Fruit fly (Drosophila melanogaster) whole organism, embryonic: Measurements from ENCODE around the gene CG1233.
A peak's percentile ranks its signal among the peaks of the same experiment; 100 is the strongest.

Source experiments
- Adf1 ChIP-seq: fragments of 200-800 bp; sonication (Bioruptor generic); IDR thresholded peaks from 2 replicates; pipeline ENCODE4 v1.3.6; 2022; ENCODE audit warnings: missing biosample characterization, missing genetic modification characterization
- B-H2 ChIP-seq: fragments of 200-800 bp; sonication (Bioruptor generic); optimal IDR thresholded peaks from 2 replicates; lab custom pipeline; 2018; ENCODE audit warnings: missing biosample characterization, mild to moderate bottlenecking, missing genetic modification characterization
- Bgb ChIP-seq: fragments of 200-800 bp; sonication (Bioruptor generic); IDR thresholded peaks from 2 replicates; pipeline ENCODE4 v1.3.6; 2022; ENCODE audit warnings: missing biosample characterization, missing genetic modification characterization; ENCODE audit not compliant: partially characterized antibody
- CG10321 ChIP-seq: fragments of 200-800 bp; sonication (Bioruptor generic); IDR thresholded peaks from 2 replicates; pipeline ENCODE4 v1.3.6; 2022; ENCODE audit warnings: missing biosample characterization, missing genetic modification characterization
- CG10366 ChIP-seq: fragments of 200-800 bp; sonication (Bioruptor generic); IDR thresholded peaks from 2 replicates; pipeline ENCODE4 v1.3.6; 2022; ENCODE audit warnings: missing biosample characterization, missing genetic modification characterization
- CG11085 ChIP-seq: fragments of 200-800 bp; sonication (Bioruptor generic); IDR thresholded peaks from 2 replicates; pipeline ENCODE4 v1.3.6; 2022; ENCODE audit warnings: missing biosample characterization, missing genetic modification characterization
- CG12391 ChIP-seq: fragments of 200-800 bp; sonication (Bioruptor generic); optimal IDR thresholded peaks from 3 replicates; lab custom pipeline; 2018; ENCODE audit warnings: missing biosample characterization, mild to moderate bottlenecking, missing genetic modification characterization, moderate library complexity
- CG13296 ChIP-seq: fragments of 200-800 bp; sonication (Bioruptor generic); optimal IDR thresholded peaks from 3 replicates; lab custom pipeline; 2018; ENCODE audit warnings: missing biosample characterization, mild to moderate bottlenecking, missing genetic modification characterization
- CG13775 ChIP-seq: fragments of 200-800 bp; sonication (Bioruptor generic); optimal IDR thresholded peaks from 3 replicates; lab custom pipeline; 2017; ENCODE audit warnings: missing biosample characterization, mild to moderate bottlenecking, missing genetic modification characterization
- CG17359 ChIP-seq: fragments of 200-800 bp; sonication (Bioruptor generic); optimal IDR thresholded peaks from 3 replicates; lab custom pipeline; 2018; ENCODE audit warnings: missing biosample characterization, mild to moderate bottlenecking, missing genetic modification characterization, moderate library complexity
- CG2678 ChIP-seq: fragments of 200-800 bp; sonication (Bioruptor generic); optimal IDR thresholded peaks from 3 replicates; lab custom pipeline; 2019; ENCODE audit warnings: missing biosample characterization, mild to moderate bottlenecking, missing genetic modification characterization, moderate library complexity
- CG30431 ChIP-seq: fragments of 200-800 bp; sonication (Bioruptor generic); optimal IDR thresholded peaks from 2 replicates; lab custom pipeline; 2017; ENCODE audit warnings: missing biosample characterization, missing genetic modification characterization
- CG6272 ChIP-seq: fragments of 200-800 bp; sonication (Bioruptor generic); IDR thresholded peaks from 2 replicates; pipeline ENCODE4 v1.3.6; 2022; ENCODE audit warnings: missing biosample characterization, missing genetic modification characterization
- CG6791 ChIP-seq: fragments of 200-800 bp; sonication (Bioruptor generic); IDR thresholded peaks from 3 replicates; pipeline ENCODE4 v1.3.6; 2022; ENCODE audit warnings: missing biosample characterization, missing genetic modification characterization; ENCODE audit not compliant: partially characterized antibody
- CG7786 ChIP-seq: fragments of 200-800 bp; sonication (Bioruptor generic); optimal IDR thresholded peaks from 2 replicates; lab custom pipeline; 2016; ENCODE audit warnings: missing biosample characterization, missing genetic modification characterization
- CG7928 ChIP-seq: fragments of 200-800 bp; sonication (Bioruptor generic); optimal IDR thresholded peaks from 2 replicates; lab custom pipeline; 2017; ENCODE audit warnings: missing biosample characterization, mild to moderate bottlenecking, missing genetic modification characterization
- CG7987 ChIP-seq: fragments of 200-800 bp; sonication (Bioruptor generic); optimal IDR thresholded peaks from 2 replicates; lab custom pipeline; 2018; ENCODE audit warnings: missing biosample characterization, mild to moderate bottlenecking, missing genetic modification characterization, moderate library complexity
- CG8765 ChIP-seq: fragments of 200-800 bp; sonication (Bioruptor generic); IDR thresholded peaks from 2 replicates; pipeline ENCODE4 v1.3.6; 2022; ENCODE audit warnings: missing biosample characterization, missing genetic modification characterization
- D ChIP-seq, 2 experiments: fragments of 200-800 bp in 1 of 2; fragments of >200 bp in 1 of 2; sonication (Bioruptor generic) in 1 of 2; optimal IDR thresholded peaks; 2 replicates in 1 of 2; 3 replicates in 1 of 2; lab custom pipeline; 2017; ENCODE audit warnings: mild to moderate bottlenecking in 1 of 2, missing biosample characterization in 1 of 2, missing genetic modification characterization in 1 of 2, missing genetic modification reagents in 1 of 2
- Dek ChIP-seq: fragments of 200-800 bp; sonication (Bioruptor generic); optimal IDR thresholded peaks from 3 replicates; lab custom pipeline; 2019; ENCODE audit warnings: missing biosample characterization, mild to moderate bottlenecking, missing genetic modification characterization, moderate library complexity
- HLH3B ChIP-seq: fragments of 200-800 bp; sonication (Bioruptor generic); IDR thresholded peaks from 2 replicates; pipeline ENCODE4 v1.3.6; 2022; ENCODE audit warnings: missing biosample characterization, missing genetic modification characterization
- HmgD ChIP-seq: fragments of 200-800 bp; sonication (Bioruptor generic); optimal IDR thresholded peaks from 3 replicates; lab custom pipeline; 2016; ENCODE audit warnings: missing biosample characterization, missing genetic modification characterization
- HmgZ ChIP-seq: fragments of 200-800 bp; sonication (Bioruptor generic); optimal IDR thresholded peaks from 2 replicates; lab custom pipeline; 2018; ENCODE audit warnings: missing biosample characterization, mild to moderate bottlenecking, missing genetic modification characterization
- Hr51 ChIP-seq, 2 experiments: fragments of 200-800 bp; sonication (Bioruptor generic); optimal IDR thresholded peaks; 2 replicates in 1 of 2; 3 replicates in 1 of 2; lab custom pipeline; 2016 to 2018; ENCODE audit warnings: missing biosample characterization in 2 of 2, missing genetic modification characterization in 2 of 2, mild to moderate bottlenecking in 1 of 2, moderate library complexity in 1 of 2
- MTF-1 ChIP-seq: fragments of 200-800 bp; sonication (Bioruptor generic); optimal IDR thresholded peaks from 2 replicates; lab custom pipeline; 2018; ENCODE audit warnings: missing biosample characterization, mild to moderate bottlenecking, missing genetic modification characterization, borderline replicate concordance
- Ptx1 ChIP-seq: fragments of 200-800 bp; sonication (Bioruptor generic); IDR thresholded peaks from 2 replicates; pipeline ENCODE4 v1.3.6; 2022; ENCODE audit warnings: missing biosample characterization, missing genetic modification characterization
- Six4 ChIP-seq: fragments of 200-800 bp; sonication (Bioruptor generic); optimal IDR thresholded peaks from 2 replicates; lab custom pipeline; 2016; ENCODE audit warnings: missing biosample characterization, missing genetic modification characterization
- amos ChIP-seq: fragments of 200-800 bp; sonication (Bioruptor generic); IDR thresholded peaks from 2 replicates; pipeline ENCODE4 v1.3.6; 2022; ENCODE audit warnings: missing biosample characterization, missing genetic modification characterization; ENCODE audit not compliant: partially characterized antibody
- chm ChIP-seq: fragments of 200-800 bp; sonication (Bioruptor generic); IDR thresholded peaks from 2 replicates; pipeline ENCODE4 v1.3.6; 2022; ENCODE audit warnings: missing biosample characterization, missing genetic modification characterization
- crp ChIP-seq, 2 experiments: fragments of 200-800 bp; sonication (Bioruptor generic); optimal IDR thresholded peaks; 2 replicates in 1 of 2; 3 replicates in 1 of 2; lab custom pipeline; 2017; ENCODE audit warnings: missing biosample characterization in 2 of 2, missing genetic modification characterization in 2 of 2, mild to moderate bottlenecking in 1 of 2, moderate library complexity in 1 of 2
- fru ChIP-seq: fragments of >200 bp; optimal IDR thresholded peaks from 2 replicates; lab custom pipeline; 2017
- gce ChIP-seq: fragments of 200-800 bp; sonication (Bioruptor generic); IDR thresholded peaks from 3 replicates; pipeline ENCODE4 v1.3.6; 2022; ENCODE audit warnings: missing biosample characterization, missing genetic modification characterization
- gro ChIP-seq: fragments of 200-800 bp; sonication (Bioruptor generic); optimal IDR thresholded peaks from 2 replicates; lab custom pipeline; 2016; ENCODE audit warnings: missing biosample characterization, missing genetic modification characterization
- gsb ChIP-seq: fragments of 200-800 bp; sonication (Bioruptor generic); IDR thresholded peaks from 2 replicates; pipeline ENCODE4 v1.3.6; 2022; ENCODE audit warnings: missing biosample characterization, missing genetic modification characterization
- lilli ChIP-seq: fragments of 200-800 bp; sonication (Bioruptor generic); optimal IDR thresholded peaks from 3 replicates; lab custom pipeline; 2016; ENCODE audit warnings: missing biosample characterization, missing genetic modification characterization
- nau ChIP-seq: fragments of 200-800 bp; sonication (Bioruptor generic); optimal IDR thresholded peaks from 3 replicates; lab custom pipeline; 2017; ENCODE audit warnings: missing biosample characterization, mild to moderate bottlenecking, missing genetic modification characterization, missing genetic modification reagents
- nerfin-1 ChIP-seq: fragments of 200-800 bp; sonication (Bioruptor generic); optimal IDR thresholded peaks from 3 replicates; lab custom pipeline; 2019; ENCODE audit warnings: missing biosample characterization, mild to moderate bottlenecking, missing genetic modification characterization, moderate library complexity
- nom ChIP-seq: fragments of 200-800 bp; sonication (Bioruptor generic); optimal IDR thresholded peaks from 2 replicates; lab custom pipeline; 2017; ENCODE audit warnings: missing biosample characterization, missing genetic modification characterization, mild to moderate bottlenecking, moderate library complexity, missing genetic modification reagents
- odd ChIP-seq: fragments of 200-800 bp; sonication (Bioruptor generic); optimal IDR thresholded peaks from 2 replicates; lab custom pipeline; 2017; ENCODE audit warnings: missing biosample characterization, mild to moderate bottlenecking, missing genetic modification characterization
- pan ChIP-seq, 4 experiments: fragments of >200 bp in 3 of 4; fragments of 200-800 bp in 1 of 4; sonication (Bioruptor generic) in 1 of 4; optimal IDR thresholded peaks in 3 of 4; IDR thresholded peaks in 1 of 4; 2 replicates each; pipeline versions ENCODE4 v1.3.6 to Lab custom; 2017 to 2022; ENCODE audit warnings: missing biosample characterization in 2 of 4, missing genetic modification characterization in 2 of 4, mixed read lengths in 1 of 4
- pnt ChIP-seq: fragments of 200-800 bp; sonication (Bioruptor generic); optimal IDR thresholded peaks from 3 replicates; lab custom pipeline; 2016; ENCODE audit warnings: missing biosample characterization, missing genetic modification characterization
- sd ChIP-seq: fragments of 200-800 bp; sonication (Bioruptor generic); optimal IDR thresholded peaks from 3 replicates; lab custom pipeline; 2018; ENCODE audit warnings: missing biosample characterization, mild to moderate bottlenecking, missing genetic modification characterization, moderate library complexity
- sr ChIP-seq: fragments of 200-800 bp; sonication (Bioruptor generic); IDR thresholded peaks from 3 replicates; pipeline ENCODE4 v1.3.6; 2022; ENCODE audit warnings: missing biosample characterization, missing genetic modification characterization
- tap ChIP-seq: fragments of 200-800 bp; optimal IDR thresholded peaks from 3 replicates; lab custom pipeline; 2019; ENCODE audit warnings: missing biosample characterization, mild to moderate bottlenecking, missing genetic modification characterization, moderate library complexity
- tin ChIP-seq: fragments of 200-800 bp; sonication (Bioruptor generic); optimal IDR thresholded peaks from 3 replicates; lab custom pipeline; 2016; ENCODE audit warnings: missing biosample characterization, missing genetic modification characterization
- vvl ChIP-seq: fragments of 200-800 bp; sonication (Bioruptor generic); IDR thresholded peaks from 2 replicates; pipeline ENCODE4 v1.3.6; 2022; ENCODE audit warnings: missing biosample characterization, missing genetic modification characterization
- zf30C ChIP-seq: fragments of 200-800 bp; sonication (Bioruptor generic); optimal IDR thresholded peaks from 3 replicates; lab custom pipeline; 2018; ENCODE audit warnings: missing biosample characterization, mild to moderate bottlenecking, missing genetic modification characterization

Gene CG1233

DNA sequence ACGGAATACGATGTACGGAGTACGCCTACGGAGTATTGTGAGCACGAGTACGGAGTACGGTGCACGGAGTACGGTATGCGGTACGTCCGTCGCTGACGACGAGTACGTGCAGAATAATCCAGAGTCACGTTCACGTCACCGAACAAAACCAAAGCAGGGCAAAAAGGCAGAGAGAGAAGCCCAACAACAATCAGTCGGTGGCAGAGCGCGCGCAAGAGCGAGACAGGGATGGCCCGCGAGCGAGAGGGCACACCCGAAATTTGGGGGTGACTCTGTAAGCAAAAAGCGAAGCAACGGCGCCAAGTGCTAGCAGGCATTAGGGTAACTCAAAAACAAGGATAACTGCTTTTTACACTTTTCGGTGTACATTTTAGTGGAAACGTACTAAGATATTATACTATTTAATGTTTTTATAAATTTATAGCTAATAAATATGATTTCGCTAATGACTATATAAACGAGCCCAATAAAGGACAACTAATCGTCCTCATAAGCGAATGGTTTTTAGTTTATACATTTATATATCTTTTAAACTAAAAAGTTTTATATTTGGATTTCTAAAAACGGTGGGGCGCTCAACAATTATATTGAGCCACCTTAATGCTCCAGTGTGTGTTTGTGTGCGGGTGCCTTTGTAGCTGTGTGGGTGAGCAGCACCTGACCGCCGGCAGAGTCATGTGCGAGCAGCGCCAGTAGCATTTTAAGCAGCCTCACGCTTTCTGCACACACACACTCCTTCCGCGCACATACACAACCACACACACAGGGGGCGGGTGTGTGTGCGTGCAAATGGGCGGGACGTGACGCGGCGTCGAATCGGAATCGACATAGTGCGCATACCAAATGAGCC lies 16.2 kb downstream of the CG1233 start (continued):
- peak; percentile 83 for TF ChIP-seq CG10321 (GFP tag; lab: Robert Waterston, UW)
- TF ChIP-seq Dek (tag; lab: Kevin White, UChicago): peak; percentile 90
- no peak for TF ChIP-seq sr (GFP tag; lab: Robert Waterston, UW)
- TF ChIP-seq CG7786 (GFP tag; lab: Kevin White, UChicago): no peak
- no peak for TF ChIP-seq pan (optimal IDR thresholded peaks at IDR 0.05; lab: Kevin White, UChicago)
- peak in 1 of 2 experiments; percentile 85 for TF ChIP-seq pan (GFP tag; optimal IDR thresholded peaks at IDR 0.05 in 1 of 2, IDR thresholded peaks at IDR 0.05 in 1 of 2)
- TF ChIP-seq CG30431 (GFP tag; lab: Kevin White, UChicago): peak; percentile 79
- no peak for TF ChIP-seq amos
- peak in 1 of 2 experiments; percentile 40 for TF ChIP-seq crp (GFP tag; optimal IDR thresholded peaks at IDR 0.05; lab: Kevin White, UChicago)
- TF ChIP-seq Ptx1: peak; percentile 66
- peak; percentile 6; the same call in 1 of the 2 replicates for TF ChIP-seq Adf1 (GFP tag; lab: Robert Waterston, UW)
- peak; percentile 50; the same call in 1 of the 2 replicates for TF ChIP-seq CG8765 (GFP tag; lab: Robert Waterston, UW)
- no peak for TF ChIP-seq pnt
- peak; percentile 83 for TF ChIP-seq tin (GFP tag; lab: Kevin White, UChicago)
- peak; percentile 68 for TF ChIP-seq CG7987 (GFP tag; lab: Kevin White, UChicago)
- TF ChIP-seq CG7928 (GFP tag; lab: Kevin White, UChicago): peak; percentile 64
- peak; percentile 87 for TF ChIP-seq tap (tag; lab: Kevin White, UChicago)
- no peak for TF ChIP-seq CG6791
- peak; percentile 11; the same call in 1 of the 2 replicates for TF ChIP-seq gsb (GFP tag; lab: Robert Waterston, UW)
- peak; percentile 71 for TF ChIP-seq CG10366
- TF ChIP-seq chm (GFP tag; lab: Robert Waterston, UW): no peak
- TF ChIP-seq nom (GFP tag; lab: Kevin White, UChicago): no peak
- TF ChIP-seq CG2678 (tag; lab: Kevin White, UChicago): peak; percentile 97
- peak; percentile 26 to 93 for TF ChIP-seq Hr51 (GFP tag; optimal IDR thresholded peaks at IDR 0.05; lab: Kevin White, UChicago)
- TF ChIP-seq CG6272 (GFP tag; lab: Robert Waterston, UW): 0 out of 2 replicates have a peak, but pooled peaks have one; percentile 15
- no peak for TF ChIP-seq gce
- TF ChIP-seq nau (GFP tag; lab: Kevin White, UChicago): peak; percentile 85
- peak; percentile 69 for TF ChIP-seq lilli (GFP tag; lab: Kevin White, UChicago)
- peak; percentile 94 for TF ChIP-seq CG12391 (tag; lab: Kevin White, UChicago)
- peak; percentile 66 for TF ChIP-seq MTF-1 (GFP tag; lab: Kevin White, UChicago)
- peak; percentile 96 for TF ChIP-seq CG13296 (GFP tag; lab: Kevin White, UChicago)
- TF ChIP-seq CG11085 (GFP tag; lab: Robert Waterston, UW): peak; percentile 69
- no peak for TF ChIP-seq D (optimal IDR thresholded peaks at IDR 0.05; lab: Kevin White, UChicago)
- TF ChIP-seq D (GFP tag; optimal IDR thresholded peaks at IDR 0.05; lab: Kevin White, UChicago): peak; percentile 84
- TF ChIP-seq HmgZ: peak; percentile 66
- TF ChIP-seq fru (lab: Kevin White, UChicago): no peak
- no peak for TF ChIP-seq gro (GFP tag; lab: Kevin White, UChicago)
- TF ChIP-seq zf30C: no peak
- peak; percentile 14; the same call in 1 of the 2 replicates for TF ChIP-seq Bgb (GFP tag; lab: Robert Waterston, UW)
- peak; percentile 85 for TF ChIP-seq nerfin-1
- TF ChIP-seq B-H2: peak; percentile 89
- peak; percentile 76 for TF ChIP-seq Six4 (GFP tag; lab: Kevin White, UChicago)
- no peak for TF ChIP-seq HmgD
- peak; percentile 86 for TF ChIP-seq CG13775 (GFP tag; lab: Kevin White, UChicago)
- TF ChIP-seq sd (tag; lab: Kevin White, UChicago): no peak
- peak; percentile 91 for TF ChIP-seq CG17359 (tag; lab: Kevin White, UChicago)
- TF ChIP-seq HLH3B (GFP tag; lab: Robert Waterston, UW): peak; percentile 76
- peak; percentile 92 for TF ChIP-seq odd (GFP tag; lab: Kevin White, UChicago)
- peak; percentile 46; the same call in 1 of the 2 replicates for TF ChIP-seq vvl (GFP tag; lab: Robert Waterston, UW)
